Worm (Caenorhabditis elegans): ENCODE results near the gene Y47D3A.32.

DNA sequence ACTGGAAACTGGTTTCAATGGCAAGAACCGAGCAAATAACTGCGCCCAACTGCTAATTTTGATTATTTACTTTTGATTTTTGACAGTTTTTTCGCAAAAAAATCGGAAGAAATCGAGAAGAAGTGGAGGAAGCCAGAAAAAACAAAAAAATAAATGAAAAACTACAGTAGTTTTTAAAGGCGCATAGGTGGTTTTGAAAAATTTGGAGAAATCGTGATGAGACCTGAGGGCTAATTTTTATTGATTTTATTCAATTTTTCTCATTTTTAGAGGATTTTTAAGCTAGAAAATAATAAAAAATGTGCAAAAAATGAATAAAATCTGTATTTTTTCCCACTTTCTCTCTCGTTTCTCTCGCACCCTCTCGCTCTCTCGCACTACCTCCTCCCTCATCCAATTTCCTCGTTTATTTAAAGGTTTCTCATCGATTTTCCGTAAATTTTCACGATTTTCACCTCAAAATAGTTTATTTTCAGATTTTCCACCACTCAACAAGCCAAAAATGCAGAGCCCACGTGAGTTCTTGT, 22.5 kb downstream of the Y47D3A.32 start, which contains the start of gene Y47D3A.20:
- no peak for TF ChIP-seq dao-5 (tag; optimal IDR thresholded peaks at IDR 0.05)
- no peak for TF ChIP-seq him-1 (tag; optimal IDR thresholded peaks at IDR 0.05)
- TF ChIP-seq W03F9.2 (tag; optimal IDR thresholded peaks at IDR 0.05), result no peak
